Worm (Caenorhabditis elegans) whole organism, L1 larva: ENCODE results near the gene mct-6.

Source experiments
- F16B12.6 ChIP-seq: fragments of 150-350 bp; optimal IDR thresholded peaks from 2 replicates; lab custom pipeline; 2014; ENCODE audit warnings: missing biosample characterization, missing genetic modification characterization
- aly-2 ChIP-seq: fragments of 150-350 bp; optimal IDR thresholded peaks from 2 replicates; lab custom pipeline; 2014; ENCODE audit warnings: missing biosample characterization, missing genetic modification characterization
- blmp-1 ChIP-seq: fragments of 150-350 bp; optimal IDR thresholded peaks from 2 replicates; lab custom pipeline; 2014; ENCODE audit warnings: missing biosample characterization, missing genetic modification characterization
- ceh-63 ChIP-seq: fragments of 200-800 bp; sonication (Bioruptor generic); optimal IDR thresholded peaks from 2 replicates; lab custom pipeline; 2018; ENCODE audit warnings: mild to moderate bottlenecking, missing genetic modification characterization, missing compliant biosample characterization
- ceh-8 ChIP-seq: fragments of 200-800 bp; sonication (Bioruptor generic); optimal IDR thresholded peaks from 2 replicates; lab custom pipeline; 2018; ENCODE audit warnings: mild to moderate bottlenecking, missing genetic modification characterization, moderate library complexity, missing compliant biosample characterization
- ceh-82 ChIP-seq, 3 experiments: fragments of 150-350 bp in 1 of 3; sonication (generic microtip) in 2 of 3; optimal IDR thresholded peaks; 2 replicates each; lab custom pipeline; 2014 to 2017; ENCODE audit warnings: missing biosample characterization in 3 of 3, missing genetic modification characterization in 3 of 3
- efl-3 ChIP-seq: fragments of 200-800 bp; sonication (Bioruptor generic); optimal IDR thresholded peaks from 2 replicates; lab custom pipeline; 2018; ENCODE audit warnings: mild to moderate bottlenecking, missing genetic modification characterization, missing compliant biosample characterization
- egl-27 ChIP-seq, 2 experiments: fragments of 150-350 bp in 1 of 2; sonication (generic microtip); optimal IDR thresholded peaks; 3 replicates each; lab custom pipeline; 2017 to 2018; ENCODE audit warnings: missing biosample characterization in 2 of 2, missing genetic modification characterization in 2 of 2, missing genetic modification reagents in 2 of 2
- elt-2 ChIP-seq: sonication (generic microtip); optimal IDR thresholded peaks from 2 replicates; lab custom pipeline; 2016; ENCODE audit warnings: missing genetic modification characterization, mild to moderate bottlenecking, inconsistent platforms, missing compliant biosample characterization, missing genetic modification reagents
- grh-1 ChIP-seq: fragments of 200-800 bp; sonication (Bioruptor generic); IDR thresholded peaks from 2 replicates; pipeline ENCODE4 v1.3.6; 2022; ENCODE audit warnings: missing genetic modification reagents, missing genetic modification characterization, missing compliant biosample characterization
- hlh-17 ChIP-seq: fragments of 200-800 bp; sonication (Bioruptor generic); optimal IDR thresholded peaks from 2 replicates; lab custom pipeline; 2018; ENCODE audit warnings: missing genetic modification characterization, mild to moderate bottlenecking, missing compliant biosample characterization, moderate library complexity, borderline replicate concordance
- hlh-4 ChIP-seq: sonication (generic microtip); optimal IDR thresholded peaks from 2 replicates; lab custom pipeline; 2016; ENCODE audit warnings: mild to moderate bottlenecking, missing genetic modification characterization, missing compliant biosample characterization
- irx-1 ChIP-seq: sonication (generic microtip); optimal IDR thresholded peaks from 2 replicates; lab custom pipeline; 2016; ENCODE audit warnings: missing genetic modification characterization, missing compliant biosample characterization
- isw-1 ChIP-seq: fragments of 200-800 bp; sonication (Bioruptor generic); IDR thresholded peaks from 2 replicates; pipeline ENCODE4 v1.3.6; 2022; ENCODE audit warnings: missing genetic modification characterization, missing compliant biosample characterization
- jun-1 ChIP-seq: fragments of 150-350 bp; optimal IDR thresholded peaks from 2 replicates; lab custom pipeline; 2014; ENCODE audit warnings: missing biosample characterization, missing genetic modification reagents, missing genetic modification characterization
- lin-13 ChIP-seq: fragments of 150-350 bp; optimal IDR thresholded peaks from 2 replicates; lab custom pipeline; 2014; ENCODE audit warnings: missing biosample characterization, missing genetic modification reagents, missing genetic modification characterization
- lin-14 ChIP-seq: fragments of 200-800 bp; sonication (Bioruptor generic); optimal IDR thresholded peaks from 2 replicates; lab custom pipeline; 2018; ENCODE audit warnings: mild to moderate bottlenecking, missing genetic modification characterization, moderate library complexity, missing compliant biosample characterization
- lin-15B ChIP-seq: fragments of 150-350 bp; sonication (generic microtip); optimal IDR thresholded peaks from 3 replicates; lab custom pipeline; 2014; ENCODE audit warnings: missing biosample characterization, missing genetic modification characterization
- lin-39 ChIP-seq: fragments of 150-350 bp; optimal IDR thresholded peaks from 2 replicates; lab custom pipeline; 2014; ENCODE audit warnings: missing biosample characterization, missing genetic modification reagents, missing genetic modification characterization
- lir-3 ChIP-seq: sonication (generic microtip); optimal IDR thresholded peaks from 2 replicates; lab custom pipeline; 2016; ENCODE audit warnings: mild to moderate bottlenecking, missing genetic modification characterization, moderate library complexity, missing compliant biosample characterization; ENCODE audit not compliant: poor library complexity
- lsy-2 ChIP-seq, 2 experiments: fragments of 150-350 bp; optimal IDR thresholded peaks; 2 replicates each; lab custom pipeline; 2014; ENCODE audit warnings: missing biosample characterization in 2 of 2, missing genetic modification characterization in 2 of 2
- mdl-1 ChIP-seq, 2 experiments: fragments of 150-350 bp; optimal IDR thresholded peaks; 2 replicates each; lab custom pipeline; 2014 to 2017; ENCODE audit warnings: missing biosample characterization in 2 of 2, missing genetic modification characterization in 2 of 2, inconsistent platforms in 1 of 2
- nhr-12 ChIP-seq: sonication (generic microtip); optimal IDR thresholded peaks from 2 replicates; lab custom pipeline; 2017; ENCODE audit warnings: missing biosample characterization, missing genetic modification characterization
- nhr-19 ChIP-seq: fragments of 200-800 bp; sonication (Bioruptor generic); conservative IDR thresholded peaks from 2 replicates; pipeline ENCODE4 v1.3.6; 2022; ENCODE audit warnings: missing genetic modification characterization, missing compliant biosample characterization
- nhr-20 ChIP-seq: sonication (generic microtip); optimal IDR thresholded peaks from 2 replicates; lab custom pipeline; 2016; ENCODE audit warnings: mild to moderate bottlenecking, missing genetic modification characterization, missing compliant biosample characterization
- nhr-237 ChIP-seq: fragments of 150-350 bp; optimal IDR thresholded peaks from 2 replicates; lab custom pipeline; 2014; ENCODE audit warnings: missing biosample characterization, missing genetic modification characterization
- nhr-28 ChIP-seq: fragments of 150-350 bp; optimal IDR thresholded peaks from 2 replicates; lab custom pipeline; 2014; ENCODE audit warnings: missing biosample characterization, missing genetic modification characterization
- nhr-47 ChIP-seq: sonication (generic microtip); optimal IDR thresholded peaks from 2 replicates; lab custom pipeline; 2016; ENCODE audit warnings: mild to moderate bottlenecking, missing genetic modification characterization, moderate library complexity, missing compliant biosample characterization
- nhr-77 ChIP-seq: fragments of 150-350 bp; optimal IDR thresholded peaks from 2 replicates; lab custom pipeline; 2014; ENCODE audit warnings: missing biosample characterization, missing genetic modification characterization
- nhr-84 ChIP-seq: sonication (generic microtip); optimal IDR thresholded peaks from 2 replicates; lab custom pipeline; 2017; ENCODE audit warnings: missing biosample characterization, missing genetic modification characterization
- nhr-85 ChIP-seq: sonication (generic microtip); peaks from one replicate; lab custom pipeline; 2016; ENCODE audit warnings: missing genetic modification characterization, inconsistent platforms, missing compliant biosample characterization
- nhr-90 ChIP-seq: sonication (generic microtip); optimal IDR thresholded peaks from 2 replicates; lab custom pipeline; 2016; ENCODE audit warnings: mild to moderate bottlenecking, missing genetic modification characterization, missing compliant biosample characterization; ENCODE audit not compliant: poor library complexity
- pag-3 ChIP-seq: sonication (generic microtip); optimal IDR thresholded peaks from 2 replicates; lab custom pipeline; 2017; ENCODE audit warnings: missing genetic modification characterization, mild to moderate bottlenecking, missing compliant biosample characterization, antibody characterized with exemption, borderline replicate concordance; ENCODE audit not compliant: insufficient read depth
- pax-3 ChIP-seq: fragments of 200-800 bp; sonication (Bioruptor generic); optimal IDR thresholded peaks from 2 replicates; lab custom pipeline; 2018; ENCODE audit warnings: mild to moderate bottlenecking, missing genetic modification characterization, moderate library complexity, missing compliant biosample characterization
- pqm-1 ChIP-seq: sonication (generic microtip); optimal IDR thresholded peaks from 3 replicates; lab custom pipeline; 2017; ENCODE audit warnings: missing biosample characterization, missing genetic modification characterization
- rnt-1 ChIP-seq: sonication (generic microtip); optimal IDR thresholded peaks from 2 replicates; lab custom pipeline; 2016; ENCODE audit warnings: mild to moderate bottlenecking, missing genetic modification characterization, moderate library complexity, missing compliant biosample characterization
- skn-1 ChIP-seq: fragments of 150-350 bp; optimal IDR thresholded peaks from 2 replicates; lab custom pipeline; 2014; ENCODE audit warnings: missing biosample characterization, missing genetic modification characterization
- snpc-4 ChIP-seq: fragments of 150-350 bp; optimal IDR thresholded peaks from 2 replicates; lab custom pipeline; 2014; ENCODE audit warnings: missing biosample characterization, missing genetic modification characterization
- sox-4 ChIP-seq: sonication (generic microtip); optimal IDR thresholded peaks from 2 replicates; lab custom pipeline; 2016; ENCODE audit warnings: missing genetic modification characterization, missing compliant biosample characterization
- sptf-1 ChIP-seq: fragments of 150-350 bp; optimal IDR thresholded peaks from 2 replicates; lab custom pipeline; 2014; ENCODE audit warnings: missing biosample characterization, missing genetic modification characterization
- sup-37 ChIP-seq: fragments of 200-800 bp; sonication (Bioruptor generic); optimal IDR thresholded peaks from 2 replicates; lab custom pipeline; 2018; ENCODE audit warnings: mild to moderate bottlenecking, missing genetic modification characterization, missing compliant biosample characterization
- tlp-1 ChIP-seq: fragments of 150-350 bp; optimal IDR thresholded peaks from 2 replicates; lab custom pipeline; 2014; ENCODE audit warnings: missing biosample characterization, missing genetic modification characterization
- unc-30 ChIP-seq: sonication (generic microtip); optimal IDR thresholded peaks from 2 replicates; lab custom pipeline; 2017; ENCODE audit warnings: missing biosample characterization, missing genetic modification characterization
- unc-62 ChIP-seq: fragments of 150-350 bp; optimal IDR thresholded peaks from 2 replicates; lab custom pipeline; 2014; ENCODE audit warnings: missing biosample characterization, missing genetic modification reagents, missing genetic modification characterization
- unc-86 ChIP-seq: sonication (generic microtip); optimal IDR thresholded peaks from 2 replicates; lab custom pipeline; 2016; ENCODE audit warnings: missing genetic modification characterization, missing compliant biosample characterization
- vab-15 ChIP-seq: sonication (generic microtip); optimal IDR thresholded peaks from 2 replicates; lab custom pipeline; 2017; ENCODE audit warnings: missing genotype, mild to moderate bottlenecking, missing genetic modification characterization, missing compliant biosample characterization
- xbp-1 ChIP-seq: sonication (generic microtip); optimal IDR thresholded peaks from 2 replicates; lab custom pipeline; 2016; ENCODE audit warnings: missing genetic modification characterization, missing compliant biosample characterization
- zag-1 ChIP-seq: fragments of 150-350 bp; optimal IDR thresholded peaks from 2 replicates; lab custom pipeline; 2014; ENCODE audit warnings: missing biosample characterization, missing genetic modification characterization
- zip-4 ChIP-seq: fragments of 200-800 bp; sonication (Bioruptor generic); optimal IDR thresholded peaks from 2 replicates; lab custom pipeline; 2018; ENCODE audit warnings: mild to moderate bottlenecking, missing genetic modification characterization, moderate library complexity, missing compliant biosample characterization

mct-6 gene

DNA sequence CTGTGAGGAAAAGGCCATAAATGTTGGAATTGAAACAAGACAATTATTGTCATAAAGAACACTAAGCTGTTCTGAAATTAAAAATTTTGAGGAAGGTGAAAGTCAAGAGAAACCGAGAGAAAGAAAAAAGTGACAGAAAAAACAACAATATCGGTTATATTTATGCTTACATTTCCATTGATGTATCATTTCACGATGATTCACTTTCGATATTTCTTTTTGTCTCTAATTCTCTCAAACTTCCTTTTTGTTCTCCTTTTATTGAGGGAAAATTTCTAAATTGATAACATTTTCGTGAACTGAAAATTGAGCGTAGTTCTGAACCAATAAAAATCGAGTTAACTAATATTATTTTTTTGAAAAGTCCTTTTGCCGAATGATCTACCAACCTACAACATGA is 44.6 kb upstream of the mct-6 start:
- TF ChIP-seq nhr-20, result no peak
- TF ChIP-seq blmp-1 (tag; lab: Kevin White, UChicago), result peak; percentile 3
- peak; percentile 23 for TF ChIP-seq lin-14 (GFP tag; lab: Kevin White, UChicago)
- TF ChIP-seq lin-39 (tag; lab: Kevin White, UChicago), result no peak
- TF ChIP-seq, all 84 proteins: peak for 2

DNA sequence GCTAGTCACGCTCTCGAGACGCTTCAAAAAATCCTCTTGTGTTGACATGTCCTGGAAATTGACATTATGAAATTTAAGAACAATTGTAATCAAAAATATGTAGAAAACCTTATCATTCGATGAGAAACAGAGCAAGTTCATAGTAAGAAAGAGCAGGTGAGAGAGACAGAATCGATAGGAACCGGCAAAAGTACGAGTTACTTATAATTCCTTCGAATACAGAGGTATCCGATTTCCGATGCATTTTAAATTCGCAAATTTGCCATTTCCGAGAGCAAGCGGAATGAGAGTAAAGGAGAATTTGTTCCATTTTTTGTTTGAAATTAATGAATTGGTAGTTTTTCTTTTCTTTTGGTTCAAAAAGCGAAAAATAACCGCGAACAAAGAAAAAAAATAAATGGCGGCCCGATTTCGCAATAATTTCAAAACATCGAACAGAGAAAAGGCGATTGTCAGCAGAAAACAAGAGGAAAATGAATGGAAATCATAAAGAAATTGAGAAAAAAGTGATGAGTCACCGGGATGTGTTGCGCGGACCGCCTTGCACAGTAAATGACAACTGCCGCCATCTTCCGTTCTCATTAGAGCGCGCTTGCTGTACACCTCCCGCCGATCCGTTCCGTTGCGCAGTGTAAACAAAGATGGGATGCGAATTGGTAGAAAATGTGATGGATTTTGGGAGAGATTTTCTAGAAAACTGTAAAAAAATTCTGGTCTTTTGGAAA is 43.5 kb upstream of the mct-6 start, which contains the start of gene cas-1:
Gene cas-1 (minus strand): TSS at position 51 of the 725 bp plus-strand sequence.
- peak; percentile 85 for TF ChIP-seq zip-4
- no peak for TF ChIP-seq nhr-85 (tag; lab: Kevin White, UChicago)
- TF ChIP-seq irx-1, result no peak
- TF ChIP-seq pag-3, result no peak
- TF ChIP-seq unc-62, result no peak
- no peak for TF ChIP-seq rnt-1 (tag; lab: Kevin White, UChicago)
- TF ChIP-seq grh-1 (GFP tag; lab: Robert Waterston, UW), result no peak
- TF ChIP-seq nhr-84 (tag; lab: Kevin White, UChicago), result no peak
- TF ChIP-seq lsy-2 (tag; optimal IDR thresholded peaks at IDR 0.05; lab: Kevin White, UChicago), result peak in 1 of 2 experiments; percentile 31
- no peak for TF ChIP-seq elt-2 (tag; lab: Kevin White, UChicago)
- no peak for TF ChIP-seq sox-4 (tag; lab: Kevin White, UChicago)
- TF ChIP-seq nhr-90 (tag; lab: Kevin White, UChicago), result no peak
- no peak for TF ChIP-seq nhr-77 (tag; lab: Kevin White, UChicago)
- peak; percentile 30 for TF ChIP-seq blmp-1 (tag; lab: Kevin White, UChicago)
- TF ChIP-seq unc-30, result no peak
- TF ChIP-seq jun-1, result peak; percentile 13
- TF ChIP-seq ceh-82 (tag; optimal IDR thresholded peaks at IDR 0.05; lab: Kevin White, UChicago), result peak in 1 of 3 experiments; percentile 38
- no peak for TF ChIP-seq mdl-1 (tag; optimal IDR thresholded peaks at IDR 0.05; lab: Kevin White, UChicago)
- TF ChIP-seq pax-3 (tag; lab: Kevin White, UChicago), result no peak
- no peak for TF ChIP-seq zag-1 (tag; lab: Kevin White, UChicago)
- peak; percentile 60 for TF ChIP-seq skn-1 (tag; lab: Kevin White, UChicago)
- no peak for TF ChIP-seq lir-3 (tag; lab: Kevin White, UChicago)
- TF ChIP-seq efl-3 (GFP tag; lab: Kevin White, UChicago), result no peak
- no peak for TF ChIP-seq egl-27 (tag; optimal IDR thresholded peaks at IDR 0.05; lab: Kevin White, UChicago)
- no peak for TF ChIP-seq vab-15 (tag; lab: Kevin White, UChicago)
- no peak for TF ChIP-seq lin-13 (GFP tag; lab: Kevin White, UChicago)
- TF ChIP-seq nhr-20, result peak; percentile 19
- TF ChIP-seq ceh-63, result no peak
- TF ChIP-seq isw-1 (GFP tag; lab: Robert Waterston, UW), result no peak
- no peak for TF ChIP-seq ceh-8 (GFP tag; lab: Kevin White, UChicago)
- TF ChIP-seq nhr-19 (GFP tag; lab: Robert Waterston, UW), result no peak
- peak; percentile 88 for TF ChIP-seq lin-14 (GFP tag; lab: Kevin White, UChicago)
- no peak for TF ChIP-seq nhr-237 (tag; lab: Kevin White, UChicago)
- no peak for TF ChIP-seq sptf-1
- TF ChIP-seq hlh-17 (GFP tag; lab: Kevin White, UChicago), result no peak
- no peak for TF ChIP-seq sup-37
- TF ChIP-seq aly-2 (tag; lab: Kevin White, UChicago), result no peak
- TF ChIP-seq snpc-4 (tag; lab: Kevin White, UChicago), result no peak
- TF ChIP-seq nhr-12, result no peak
- TF ChIP-seq nhr-47, result no peak
- TF ChIP-seq unc-86, result no peak
- TF ChIP-seq hlh-4 (tag; lab: Kevin White, UChicago), result no peak
- no peak for TF ChIP-seq pqm-1 (tag; lab: Kevin White, UChicago)
- no peak for TF ChIP-seq nhr-28
- TF ChIP-seq xbp-1 (tag; lab: Kevin White, UChicago), result no peak
- no peak for TF ChIP-seq tlp-1 (tag; lab: Kevin White, UChicago)
- no peak for TF ChIP-seq lin-15B
- no peak for TF ChIP-seq F16B12.6 (tag; lab: Kevin White, UChicago)
